Fruit fly (Drosophila melanogaster) whole organism, pupa: Measurements from ENCODE around the gene Pxd.

Experiments
- CG10348 ChIP-seq: fragments of 200-800 bp; sonication (Bioruptor generic); IDR thresholded peaks from 2 replicates; pipeline ENCODE4 v1.3.6; 2022; ENCODE audit warnings: missing biosample characterization, missing genetic modification characterization
- CG12605 ChIP-seq: fragments of 200-800 bp; sonication (Bioruptor generic); IDR thresholded peaks from 2 replicates; pipeline ENCODE4 v1.3.6; 2022; ENCODE audit warnings: missing biosample characterization, missing genetic modification characterization
- CG15710 ChIP-seq: fragments of 200-800 bp; sonication (Bioruptor generic); optimal IDR thresholded peaks from 2 replicates; lab custom pipeline; 2018; ENCODE audit warnings: missing biosample characterization, mild to moderate bottlenecking, missing genetic modification characterization, moderate library complexity
- CG32121 ChIP-seq: fragments of 200-800 bp; sonication (Bioruptor generic); IDR thresholded peaks from 2 replicates; pipeline ENCODE4 v1.3.6; 2022; ENCODE audit warnings: missing biosample characterization, missing genetic modification characterization
- CG34367 ChIP-seq: fragments of 200-800 bp; sonication (Bioruptor generic); optimal IDR thresholded peaks from 2 replicates; lab custom pipeline; 2018; ENCODE audit warnings: missing biosample characterization, mild to moderate bottlenecking, missing genetic modification characterization
- CG8301 ChIP-seq: fragments of 200-800 bp; sonication (Bioruptor generic); optimal IDR thresholded peaks from 2 replicates; lab custom pipeline; 2018; ENCODE audit warnings: missing biosample characterization, mild to moderate bottlenecking, missing genetic modification characterization
- D1 ChIP-seq: fragments of 200-800 bp; sonication (Bioruptor generic); optimal IDR thresholded peaks from 2 replicates; lab custom pipeline; 2018; ENCODE audit warnings: missing biosample characterization, mild to moderate bottlenecking, missing genetic modification characterization, moderate library complexity
- EcR ChIP-seq: fragments of 200-800 bp; sonication (Bioruptor generic); optimal IDR thresholded peaks from 3 replicates; lab custom pipeline; 2019; ENCODE audit warnings: missing biosample characterization, missing genetic modification characterization, mild to moderate bottlenecking, moderate library complexity, missing genetic modification reagents
- Ets98B ChIP-seq: fragments of 200-800 bp; sonication (Bioruptor generic); IDR thresholded peaks from 2 replicates; pipeline ENCODE4 v1.3.6; 2022; ENCODE audit warnings: missing biosample characterization, missing genetic modification characterization
- Snoo ChIP-seq: fragments of 200-800 bp; sonication (Bioruptor generic); optimal IDR thresholded peaks from 3 replicates; lab custom pipeline; 2017; ENCODE audit warnings: missing biosample characterization, mild to moderate bottlenecking, missing genetic modification characterization, inconsistent platforms
- gl ChIP-seq: fragments of 200-800 bp; sonication (Bioruptor generic); optimal IDR thresholded peaks from 2 replicates; lab custom pipeline; 2018; ENCODE audit warnings: missing biosample characterization, mild to moderate bottlenecking, missing genetic modification characterization
- rn ChIP-seq: fragments of 200-800 bp; sonication (Bioruptor generic); IDR thresholded peaks from 2 replicates; pipeline ENCODE4 v1.3.6; 2022; ENCODE audit warnings: missing biosample characterization, missing genetic modification characterization

- TF ChIP-seq CG12605 (no peak), Snoo (tag; lab: Kevin White, UChicago) (no peak), gl (no peak), CG34367 (no peak), EcR (GFP tag; lab: Kevin White, UChicago) (no peak), D1 (tag; lab: Kevin White, UChicago) (no peak), CG8301 (no peak), CG10348 (GFP tag; lab: Robert Waterston, UW) (no peak), rn (GFP tag; lab: Robert Waterston, UW) (no peak), CG15710 (tag; lab: Kevin White, UChicago) (no peak), Ets98B (no peak), CG32121 (GFP tag; lab: Robert Waterston, UW) (no peak)
These were observed 28.8 kb upstream of the Pxd start for dm6 chr3R:16985547-16985946.
